Worm (Caenorhabditis elegans): Measurements from ENCODE around the gene K02A2.1.

DNA sequence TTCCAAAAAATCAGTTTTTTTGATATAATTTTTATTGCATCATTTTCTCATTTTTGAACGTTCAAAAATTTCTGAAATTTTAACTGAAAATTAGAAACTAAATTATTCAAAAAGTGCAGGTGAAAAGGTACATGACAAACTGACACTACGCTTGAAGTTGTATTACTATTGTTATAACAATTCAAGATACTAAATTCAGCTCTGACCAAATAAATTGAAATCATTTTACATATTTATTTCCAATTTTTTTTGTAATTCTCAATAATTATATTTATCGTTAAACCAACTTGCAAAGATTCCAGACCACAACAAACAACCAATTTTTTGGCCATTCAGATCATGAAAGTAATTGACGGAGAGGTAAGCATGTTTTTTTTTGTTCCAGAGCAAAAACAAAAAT is 49.6 kb upstream of the K02A2.1 start, which contains the start of gene sre-3:
- no peak for TF ChIP-seq dpl-1 (GFP tag; optimal IDR thresholded peaks at IDR 0.05)
- TF ChIP-seq zfp-3 (GFP tag; conservative IDR thresholded peaks at IDR 0.05): no peak
- TF ChIP-seq nhr-10 (tag; optimal IDR thresholded peaks at IDR 0.05): no peak
- TF ChIP-seq nhr-77 (tag; optimal IDR thresholded peaks at IDR 0.05): no peak
- no peak for TF ChIP-seq pha-4 (GFP tag; IDR thresholded peaks at IDR 0.05)
- TF ChIP-seq pha-4 (tag; optimal IDR thresholded peaks at IDR 0.05): no peak
- no peak for TF ChIP-seq nhr-41 (GFP tag; IDR thresholded peaks at IDR 0.05)
- no peak for TF ChIP-seq zag-1 (tag; optimal IDR thresholded peaks at IDR 0.05)
- TF ChIP-seq nhr-237 (tag; optimal IDR thresholded peaks at IDR 0.05): no peak
- no peak for TF ChIP-seq mxl-2 (GFP tag; conservative IDR thresholded peaks at IDR 0.05)
- TF ChIP-seq jun-1 (tag; optimal IDR thresholded peaks at IDR 0.05): no peak
- no peak for TF ChIP-seq fos-1 (tag; optimal IDR thresholded peaks at IDR 0.05)
- TF ChIP-seq hlh-30 (tag; optimal IDR thresholded peaks at IDR 0.05; ENCODE audit: insufficient read depth): no peak

Measured in whole organism, L4 larva.